Worm (Caenorhabditis elegans) whole organism, early embryonic: Measurements from ENCODE around the gene R07E3.6.

Source experiments
- B0310.2 ChIP-seq: sonication (generic microtip); optimal IDR thresholded peaks from 2 replicates; lab custom pipeline; 2016; ENCODE audit warnings: mild to moderate bottlenecking, missing genetic modification characterization, missing compliant biosample characterization
- F13C5.2 ChIP-seq: sonication (generic microtip); optimal IDR thresholded peaks from 2 replicates; lab custom pipeline; 2017; ENCODE audit warnings: mild to moderate bottlenecking, missing genetic modification characterization, inconsistent platforms, missing compliant biosample characterization
- aly-1 ChIP-seq: sonication (generic microtip); optimal IDR thresholded peaks from 2 replicates; lab custom pipeline; 2016; ENCODE audit warnings: missing genetic modification characterization, missing compliant biosample characterization
- ama-1 ChIP-seq: fragments of 150-350 bp; optimal IDR thresholded peaks from 2 replicates; lab custom pipeline; 2014
- ceh-13 ChIP-seq: fragments of 200-800 bp; sonication (Bioruptor generic); optimal IDR thresholded peaks from 2 replicates; lab custom pipeline; 2018; ENCODE audit warnings: mild to moderate bottlenecking, missing genetic modification characterization, missing compliant biosample characterization
- ceh-36 ChIP-seq: sonication (generic microtip); optimal IDR thresholded peaks from 2 replicates; lab custom pipeline; 2016; ENCODE audit warnings: missing genetic modification characterization, inconsistent platforms, missing compliant biosample characterization
- ets-7 ChIP-seq: sonication (generic microtip); optimal IDR thresholded peaks from 2 replicates; lab custom pipeline; 2016; ENCODE audit warnings: missing genotype, missing genetic modification characterization, missing compliant biosample characterization
- flt-1 ChIP-seq: fragments of 200-800 bp; sonication (Bioruptor generic); IDR thresholded peaks from 2 replicates; pipeline ENCODE4 v1.3.6; 2022; ENCODE audit warnings: missing genetic modification characterization, missing compliant biosample characterization
- hmbx-1 ChIP-seq: sonication (generic microtip); optimal IDR thresholded peaks from 2 replicates; lab custom pipeline; 2016; ENCODE audit warnings: mild to moderate bottlenecking, missing genetic modification characterization, missing compliant biosample characterization
- hmg-4 ChIP-seq: fragments of 200-800 bp; sonication (Bioruptor generic); optimal IDR thresholded peaks from 2 replicates; lab custom pipeline; 2018; ENCODE audit warnings: mild to moderate bottlenecking, missing genetic modification characterization, missing compliant biosample characterization
- hnd-1 ChIP-seq: sonication (generic microtip); optimal IDR thresholded peaks from 2 replicates; lab custom pipeline; 2016; ENCODE audit warnings: missing genetic modification characterization, missing compliant biosample characterization
- pes-1 ChIP-seq: fragments of 200-800 bp; sonication (Bioruptor generic); IDR thresholded peaks from 2 replicates; pipeline ENCODE4 v1.3.6; 2022; ENCODE audit warnings: missing genetic modification reagents, missing genetic modification characterization, missing compliant biosample characterization
- scrt-1 ChIP-seq: fragments of 200-800 bp; sonication (Bioruptor generic); IDR thresholded peaks from 2 replicates; pipeline ENCODE4 v1.3.6; 2022; ENCODE audit warnings: missing genetic modification characterization, missing compliant biosample characterization
- sea-1 ChIP-seq: fragments of 200-800 bp; sonication (Bioruptor generic); conservative IDR thresholded peaks from 2 replicates; pipeline ENCODE4 v1.3.6; 2022; ENCODE audit warnings: missing genetic modification characterization, missing compliant biosample characterization
- tbx-11 ChIP-seq: fragments of 200-800 bp; sonication (Bioruptor generic); IDR thresholded peaks from 2 replicates; pipeline ENCODE4 v1.3.6; 2022; ENCODE audit warnings: missing genetic modification characterization, missing compliant biosample characterization
- tbx-37 ChIP-seq: fragments of 200-800 bp; sonication (Bioruptor generic); conservative IDR thresholded peaks from 2 replicates; pipeline ENCODE4 v1.3.6; 2022; ENCODE audit warnings: missing genetic modification reagents, missing genetic modification characterization, missing compliant biosample characterization
- tra-4 ChIP-seq: sonication (generic microtip); optimal IDR thresholded peaks from 2 replicates; lab custom pipeline; 2017; ENCODE audit warnings: missing genetic modification characterization, missing compliant biosample characterization

R07E3.6 gene

ce11 chrX:10315905-10316304, 1.6 kb upstream of the R07E3.6 start, which contains the start of gene F41E7.9:
Gene F41E7.9, minus strand, starts transcription at chrX:10316005.
- TF ChIP-seq hnd-1 (tag; lab: Kevin White, UChicago) (no peak), B0310.2 (no peak), hmg-4 (GFP tag; lab: Kevin White, UChicago) (no peak), sea-1 (no peak), ceh-13 (GFP tag; lab: Kevin White, UChicago) (no peak), scrt-1 (GFP tag; lab: Robert Waterston, UW) (no peak), ceh-36 (no peak), ama-1 (lab: Kevin White, UChicago) (no peak), tbx-11 (GFP tag; lab: Robert Waterston, UW) (no peak), hmbx-1 (no peak), F13C5.2 (tag; lab: Kevin White, UChicago) (no peak)

- TF ChIP-seq F13C5.2 (tag; lab: Kevin White, UChicago) (no peak), ets-7 (tag; lab: Kevin White, UChicago) (no peak), ceh-13 (GFP tag; lab: Kevin White, UChicago) (no peak), hnd-1 (tag; lab: Kevin White, UChicago) (no peak)
These were observed 915 bp downstream of the R07E3.6 start for ce11 chrX:10318437-10318836.

- TF ChIP-seq ama-1 (lab: Kevin White, UChicago) = no peak
- TF ChIP-seq B0310.2 = no peak
- TF ChIP-seq hmg-4 (GFP tag; lab: Kevin White, UChicago) = no peak
- TF ChIP-seq hnd-1 (tag; lab: Kevin White, UChicago) = no peak
- no peak for TF ChIP-seq ets-7 (tag; lab: Kevin White, UChicago)
- no peak for TF ChIP-seq tbx-37 (GFP tag; lab: Robert Waterston, UW)
- TF ChIP-seq pes-1 = no peak
- TF ChIP-seq scrt-1 (GFP tag; lab: Robert Waterston, UW) = no peak
- TF ChIP-seq tbx-11 (GFP tag; lab: Robert Waterston, UW) = no peak
- TF ChIP-seq tra-4 (tag; lab: Kevin White, UChicago) = no peak
- TF ChIP-seq aly-1 (tag; lab: Kevin White, UChicago) = no peak
- TF ChIP-seq F13C5.2 (tag; lab: Kevin White, UChicago) = no peak
- no peak for TF ChIP-seq ceh-36
- TF ChIP-seq sea-1 = no peak
- TF ChIP-seq flt-1 (GFP tag; lab: Robert Waterston, UW) = no peak
- no peak for TF ChIP-seq ceh-13 (GFP tag; lab: Kevin White, UChicago)
These were observed 2.1 kb downstream of the R07E3.6 start for ce11 chrX:10319653-10320052.

ce11 chrX:10321401-10321800, 3.9 kb downstream of the R07E3.6 start:
- TF ChIP-seq tbx-11 (GFP tag; lab: Robert Waterston, UW) (no peak), aly-1 (tag; lab: Kevin White, UChicago) (no peak), hmg-4 (GFP tag; lab: Kevin White, UChicago) (no peak), ets-7 (tag; lab: Kevin White, UChicago) (no peak), tbx-37 (GFP tag; lab: Robert Waterston, UW) (no peak), hnd-1 (tag; lab: Kevin White, UChicago) (no peak), flt-1 (GFP tag; lab: Robert Waterston, UW) (no peak), pes-1 (no peak), sea-1 (no peak), ama-1 (lab: Kevin White, UChicago) (no peak), scrt-1 (GFP tag; lab: Robert Waterston, UW) (no peak), F13C5.2 (tag; lab: Kevin White, UChicago) (no peak), hmbx-1 (no peak), ceh-36 (no peak)

ce11 chrX:10327323-10328022, 10.0 kb downstream of the R07E3.6 start, which contains the start of gene acl-5:
Gene acl-5, minus strand, starts transcription at chrX:10327456.
- no peak for TF ChIP-seq hnd-1 (tag; lab: Kevin White, UChicago)
- no peak for TF ChIP-seq sea-1
- TF ChIP-seq hmbx-1 = no peak
- no peak for TF ChIP-seq ama-1 (lab: Kevin White, UChicago)
- no peak for TF ChIP-seq ets-7 (tag; lab: Kevin White, UChicago)
- TF ChIP-seq scrt-1 (GFP tag; lab: Robert Waterston, UW) = no peak
- TF ChIP-seq pes-1 = no peak
- no peak for TF ChIP-seq ceh-36

- TF ChIP-seq scrt-1 (GFP tag; lab: Robert Waterston, UW) = no peak
- no peak for TF ChIP-seq F13C5.2 (tag; lab: Kevin White, UChicago)
- no peak for TF ChIP-seq flt-1 (GFP tag; lab: Robert Waterston, UW)
- TF ChIP-seq sea-1 = no peak
- no peak for TF ChIP-seq ceh-36
- TF ChIP-seq ama-1 (lab: Kevin White, UChicago) = no peak
- TF ChIP-seq ceh-13 (GFP tag; lab: Kevin White, UChicago) = no peak
- no peak for TF ChIP-seq hmg-4 (GFP tag; lab: Kevin White, UChicago)
- no peak for TF ChIP-seq tra-4 (tag; lab: Kevin White, UChicago)
- TF ChIP-seq B0310.2 = no peak
- TF ChIP-seq aly-1 (tag; lab: Kevin White, UChicago) = no peak
- TF ChIP-seq hnd-1 (tag; lab: Kevin White, UChicago) = no peak
- no peak for TF ChIP-seq ets-7 (tag; lab: Kevin White, UChicago)
- no peak for TF ChIP-seq tbx-37 (GFP tag; lab: Robert Waterston, UW)
These were observed 14.6 kb downstream of the R07E3.6 start for ce11 chrX:10332035-10332614.

- TF ChIP-seq hmbx-1 = no peak
- no peak for TF ChIP-seq sea-1
- no peak for TF ChIP-seq B0310.2
- TF ChIP-seq hmg-4 (GFP tag; lab: Kevin White, UChicago) = no peak
- no peak for TF ChIP-seq scrt-1 (GFP tag; lab: Robert Waterston, UW)
- no peak for TF ChIP-seq aly-1 (tag; lab: Kevin White, UChicago)
- TF ChIP-seq ceh-36 = no peak
- no peak for TF ChIP-seq ama-1 (lab: Kevin White, UChicago)
- no peak for TF ChIP-seq F13C5.2 (tag; lab: Kevin White, UChicago)
- TF ChIP-seq tra-4 (tag; lab: Kevin White, UChicago) = no peak
- TF ChIP-seq flt-1 (GFP tag; lab: Robert Waterston, UW) = no peak
- no peak for TF ChIP-seq tbx-11 (GFP tag; lab: Robert Waterston, UW)
- no peak for TF ChIP-seq tbx-37 (GFP tag; lab: Robert Waterston, UW)
- no peak for TF ChIP-seq hnd-1 (tag; lab: Kevin White, UChicago)
- TF ChIP-seq ceh-13 (GFP tag; lab: Kevin White, UChicago) = no peak
- no peak for TF ChIP-seq ets-7 (tag; lab: Kevin White, UChicago)
These were observed 15.9 kb downstream of the R07E3.6 start, which contains the start of gene R07E3.4 for ce11 chrX:10333301-10333854. Gene R07E3.4, minus strand, starts transcription at chrX:10333351.
